Fruit fly (Drosophila melanogaster) whole organism, embryonic: ENCODE measurements around the gene Mlc2.
A peak's percentile ranks its signal among the peaks of the same experiment; 100 is the strongest.

Experiments
- Antp ChIP-seq: fragments of 200-800 bp; sonication (Bioruptor generic); optimal IDR thresholded peaks from 3 replicates; lab custom pipeline; 2016; ENCODE audit warnings: missing biosample characterization, missing genetic modification characterization
- Asciz ChIP-seq: fragments of 200-800 bp; sonication (Bioruptor generic); optimal IDR thresholded peaks from 2 replicates; lab custom pipeline; 2017; ENCODE audit warnings: missing biosample characterization, mild to moderate bottlenecking, missing genetic modification characterization, missing genetic modification reagents
- Atf6 ChIP-seq: fragments of 200-800 bp; sonication (Bioruptor generic); IDR thresholded peaks from 2 replicates; pipeline ENCODE4 v1.3.6; 2022; ENCODE audit warnings: missing biosample characterization, missing genetic modification characterization
- Bdp1 ChIP-seq: fragments of 200-800 bp; sonication (Bioruptor generic); optimal IDR thresholded peaks from 3 replicates; lab custom pipeline; 2016; ENCODE audit warnings: missing biosample characterization, missing genetic modification characterization
- Blimp-1 ChIP-seq: fragments of 200-800 bp; sonication (Bioruptor generic); optimal IDR thresholded peaks from 3 replicates; lab custom pipeline; 2018; ENCODE audit warnings: missing biosample characterization, missing genetic modification characterization, mild to moderate bottlenecking, moderate library complexity, missing genetic modification reagents
- CG10274 ChIP-seq: fragments of 200-800 bp; sonication (Bioruptor generic); optimal IDR thresholded peaks from 3 replicates; lab custom pipeline; 2017; ENCODE audit warnings: missing biosample characterization, mild to moderate bottlenecking, missing genetic modification characterization
- CG10565 ChIP-seq: fragments of 200-800 bp; sonication (Bioruptor generic); optimal IDR thresholded peaks from 3 replicates; lab custom pipeline; 2016; ENCODE audit warnings: missing biosample characterization, mild to moderate bottlenecking, missing genetic modification characterization
- CG10654 ChIP-seq: fragments of 200-800 bp; sonication (Bioruptor generic); optimal IDR thresholded peaks from 2 replicates; lab custom pipeline; 2016; ENCODE audit warnings: missing biosample characterization, missing genetic modification characterization
- CG11398 ChIP-seq: fragments of 200-800 bp; sonication (Bioruptor generic); optimal IDR thresholded peaks from 2 replicates; lab custom pipeline; 2016; ENCODE audit warnings: missing biosample characterization, missing genetic modification characterization
- CG16813 ChIP-seq: fragments of 200-800 bp; sonication (Bioruptor generic); IDR thresholded peaks from 3 replicates; pipeline ENCODE4 v1.3.6; 2022; ENCODE audit warnings: missing biosample characterization, missing genetic modification characterization; ENCODE audit not compliant: partially characterized antibody
- CG17612 ChIP-seq: fragments of 200-800 bp; sonication (Bioruptor generic); IDR thresholded peaks from 2 replicates; pipeline ENCODE4 v1.3.6; 2022; ENCODE audit warnings: missing biosample characterization, missing genetic modification characterization
- CG18011 ChIP-seq: fragments of 200-800 bp; sonication (Bioruptor generic); optimal IDR thresholded peaks from 2 replicates; lab custom pipeline; 2017; ENCODE audit warnings: missing biosample characterization, missing genetic modification characterization, mild to moderate bottlenecking, moderate library complexity, missing genotype
- CG18619 ChIP-seq: fragments of 200-800 bp; sonication (Bioruptor generic); optimal IDR thresholded peaks from 3 replicates; lab custom pipeline; 2017; ENCODE audit warnings: missing biosample characterization, mild to moderate bottlenecking, missing genetic modification characterization
- CG18764 ChIP-seq: fragments of 200-800 bp; sonication (Bioruptor generic); optimal IDR thresholded peaks from 3 replicates; lab custom pipeline; 2016; ENCODE audit warnings: missing biosample characterization, missing genetic modification characterization
- CG2712 ChIP-seq: fragments of 200-800 bp; optimal IDR thresholded peaks from 3 replicates; lab custom pipeline; 2019; ENCODE audit warnings: missing biosample characterization, mild to moderate bottlenecking, missing genetic modification characterization, moderate library complexity
- CG3281 ChIP-seq: fragments of 200-800 bp; sonication (Bioruptor generic); optimal IDR thresholded peaks from 3 replicates; lab custom pipeline; 2017; ENCODE audit warnings: missing biosample characterization, mild to moderate bottlenecking, missing genetic modification characterization
- CG3847 ChIP-seq: fragments of 200-800 bp; sonication (Bioruptor generic); IDR thresholded peaks from 2 replicates; pipeline ENCODE4 v1.3.6; 2022; ENCODE audit warnings: missing biosample characterization, missing genetic modification characterization
- CG4328 ChIP-seq: fragments of 200-800 bp; sonication (Bioruptor generic); optimal IDR thresholded peaks from 3 replicates; lab custom pipeline; 2017; ENCODE audit warnings: missing biosample characterization, missing genetic modification reagents, missing genetic modification characterization
- CG4854 ChIP-seq: fragments of 200-800 bp; sonication (Bioruptor generic); optimal IDR thresholded peaks from 2 replicates; lab custom pipeline; 2016; ENCODE audit warnings: missing biosample characterization, missing genetic modification characterization, inconsistent platforms
- CG7556 ChIP-seq: fragments of 200-800 bp; sonication (Bioruptor generic); optimal IDR thresholded peaks from 2 replicates; lab custom pipeline; 2017; ENCODE audit warnings: missing biosample characterization, mild to moderate bottlenecking, missing genetic modification characterization
- CG8359 ChIP-seq: fragments of 200-800 bp; sonication (Bioruptor generic); optimal IDR thresholded peaks from 2 replicates; lab custom pipeline; 2017; ENCODE audit warnings: missing biosample characterization, mild to moderate bottlenecking, missing genetic modification characterization, borderline replicate concordance
- Chrac-16 ChIP-seq: fragments of 200-800 bp; sonication (Bioruptor generic); optimal IDR thresholded peaks from 3 replicates; lab custom pipeline; 2016; ENCODE audit warnings: missing biosample characterization, missing genetic modification characterization
- Dip2 ChIP-seq: fragments of 200-800 bp; sonication (Bioruptor generic); IDR thresholded peaks from 2 replicates; pipeline ENCODE4 v1.3.6; 2022; ENCODE audit warnings: missing biosample characterization, missing genetic modification characterization
- Dll ChIP-seq: fragments of 200-800 bp; sonication (Bioruptor generic); IDR thresholded peaks from 4 replicates; pipeline ENCODE4 v1.3.6; 2022; ENCODE audit warnings: missing biosample characterization, missing genetic modification characterization; ENCODE audit not compliant: partially characterized antibody
- E2f1 ChIP-seq: fragments of 200-800 bp; sonication (Bioruptor generic); IDR thresholded peaks from 2 replicates; pipeline ENCODE4 v1.3.6; 2022; ENCODE audit warnings: missing biosample characterization, missing genetic modification characterization
- E2f2 ChIP-seq: fragments of 200-800 bp; sonication (Bioruptor generic); IDR thresholded peaks from 2 replicates; pipeline ENCODE4 v1.3.6; 2022; ENCODE audit warnings: missing biosample characterization, missing genetic modification characterization
- Ets97D ChIP-seq: fragments of 200-800 bp; sonication (Bioruptor generic); optimal IDR thresholded peaks from 3 replicates; lab custom pipeline; 2016; ENCODE audit warnings: missing biosample characterization, missing genetic modification characterization
- Fer1 ChIP-seq: fragments of 200-800 bp; sonication (Bioruptor generic); optimal IDR thresholded peaks from 2 replicates; lab custom pipeline; 2017; ENCODE audit warnings: missing biosample characterization, mild to moderate bottlenecking, missing genetic modification characterization
- Gug ChIP-seq: fragments of 200-800 bp; sonication (Bioruptor generic); IDR thresholded peaks from 4 replicates; pipeline ENCODE4 v1.3.6; 2022; ENCODE audit warnings: missing biosample characterization, missing genetic modification characterization
- NK7.1 ChIP-seq: fragments of 200-800 bp; sonication (Bioruptor generic); optimal IDR thresholded peaks from 3 replicates; lab custom pipeline; 2016; ENCODE audit warnings: missing biosample characterization, missing genetic modification characterization
- Neu2 ChIP-seq: fragments of 200-800 bp; sonication (Bioruptor generic); optimal IDR thresholded peaks from 3 replicates; lab custom pipeline; 2016; ENCODE audit warnings: missing biosample characterization, missing genetic modification characterization, borderline replicate concordance
- Spps ChIP-seq: fragments of 200-800 bp; sonication (Bioruptor generic); optimal IDR thresholded peaks from 2 replicates; lab custom pipeline; 2018; ENCODE audit warnings: missing biosample characterization, mild to moderate bottlenecking, missing genetic modification characterization
- Sry-β ChIP-seq: fragments of 200-800 bp; sonication (Bioruptor generic); optimal IDR thresholded peaks from 2 replicates; lab custom pipeline; 2018; ENCODE audit warnings: missing biosample characterization, mild to moderate bottlenecking, missing genetic modification characterization, moderate library complexity
- aop ChIP-seq: fragments of 200-800 bp; sonication (Bioruptor generic); IDR thresholded peaks from 2 replicates; pipeline ENCODE4 v1.3.6; 2022; ENCODE audit warnings: missing biosample characterization, missing genetic modification characterization
- az2 ChIP-seq: fragments of 200-800 bp; sonication (Bioruptor generic); optimal IDR thresholded peaks from 3 replicates; lab custom pipeline; 2016; ENCODE audit warnings: missing biosample characterization, missing genetic modification characterization
- bcd ChIP-seq: fragments of 200-800 bp; sonication (Bioruptor generic); optimal IDR thresholded peaks from 2 replicates; lab custom pipeline; 2017; ENCODE audit warnings: missing biosample characterization, mild to moderate bottlenecking, missing genetic modification characterization
- chn ChIP-seq: fragments of 200-800 bp; sonication (Bioruptor generic); optimal IDR thresholded peaks from 2 replicates; lab custom pipeline; 2016; ENCODE audit warnings: missing biosample characterization, missing genetic modification characterization
- crp ChIP-seq, 2 experiments: fragments of 200-800 bp; sonication (Bioruptor generic); optimal IDR thresholded peaks; 2 replicates in 1 of 2; 3 replicates in 1 of 2; lab custom pipeline; 2017; ENCODE audit warnings: missing biosample characterization in 2 of 2, missing genetic modification characterization in 2 of 2, mild to moderate bottlenecking in 1 of 2, moderate library complexity in 1 of 2
- dimm ChIP-seq: fragments of 200-800 bp; sonication (Bioruptor generic); IDR thresholded peaks from 2 replicates; pipeline ENCODE4 v1.3.6; 2022; ENCODE audit warnings: missing biosample characterization, missing genetic modification characterization
- en ChIP-seq: fragments of 200-800 bp; sonication (Bioruptor generic); optimal IDR thresholded peaks from 2 replicates; lab custom pipeline; 2016; ENCODE audit warnings: missing biosample characterization, missing genetic modification characterization
- eyg ChIP-seq: fragments of 200-800 bp; sonication (Bioruptor generic); optimal IDR thresholded peaks from 3 replicates; lab custom pipeline; 2016; ENCODE audit warnings: missing biosample characterization, missing genetic modification characterization
- fu2 ChIP-seq: fragments of 200-800 bp; sonication (Bioruptor generic); optimal IDR thresholded peaks from 2 replicates; lab custom pipeline; 2016; ENCODE audit warnings: missing biosample characterization, missing genetic modification characterization
- gcm ChIP-seq: fragments of 200-800 bp; sonication (Bioruptor generic); optimal IDR thresholded peaks from 2 replicates; lab custom pipeline; 2019; ENCODE audit warnings: missing biosample characterization, mild to moderate bottlenecking, missing genetic modification characterization, moderate library complexity
- insv ChIP-seq, 2 experiments: fragments of 200-800 bp; sonication (Bioruptor generic); optimal IDR thresholded peaks; 3 replicates each; lab custom pipeline; 2016 to 2018; ENCODE audit warnings: missing biosample characterization in 2 of 2, missing genetic modification characterization in 2 of 2
- lbe ChIP-seq: fragments of 200-800 bp; sonication (Bioruptor generic); optimal IDR thresholded peaks from 2 replicates; lab custom pipeline; 2016; ENCODE audit warnings: missing biosample characterization, mild to moderate bottlenecking, missing genetic modification characterization
- onecut ChIP-seq: fragments of 200-800 bp; sonication (Bioruptor generic); IDR thresholded peaks from 2 replicates; pipeline ENCODE4 v1.3.6; 2022; ENCODE audit warnings: missing biosample characterization, missing genetic modification characterization
- pan ChIP-seq, 4 experiments: fragments of >200 bp in 3 of 4; fragments of 200-800 bp in 1 of 4; sonication (Bioruptor generic) in 1 of 4; optimal IDR thresholded peaks in 3 of 4; IDR thresholded peaks in 1 of 4; 2 replicates each; pipeline versions ENCODE4 v1.3.6 to Lab custom; 2017 to 2022; ENCODE audit warnings: missing biosample characterization in 2 of 4, missing genetic modification characterization in 2 of 4, mixed read lengths in 1 of 4
- sc ChIP-seq, 3 experiments: fragments of >200 bp in 2 of 3; fragments of 200-800 bp in 1 of 3; sonication (Bioruptor generic) in 1 of 3; optimal IDR thresholded peaks; 2 replicates in 2 of 3; 3 replicates in 1 of 3; lab custom pipeline; 2017; ENCODE audit warnings: mild to moderate bottlenecking in 1 of 3, missing biosample characterization in 1 of 3, missing genetic modification characterization in 1 of 3, missing genetic modification reagents in 1 of 3
- twi ChIP-seq: fragments of 200-800 bp; optimal IDR thresholded peaks from 2 replicates; lab custom pipeline; 2019; ENCODE audit warnings: missing biosample characterization, mild to moderate bottlenecking, missing genetic modification characterization, moderate library complexity

The Mlc2 gene

DNA sequence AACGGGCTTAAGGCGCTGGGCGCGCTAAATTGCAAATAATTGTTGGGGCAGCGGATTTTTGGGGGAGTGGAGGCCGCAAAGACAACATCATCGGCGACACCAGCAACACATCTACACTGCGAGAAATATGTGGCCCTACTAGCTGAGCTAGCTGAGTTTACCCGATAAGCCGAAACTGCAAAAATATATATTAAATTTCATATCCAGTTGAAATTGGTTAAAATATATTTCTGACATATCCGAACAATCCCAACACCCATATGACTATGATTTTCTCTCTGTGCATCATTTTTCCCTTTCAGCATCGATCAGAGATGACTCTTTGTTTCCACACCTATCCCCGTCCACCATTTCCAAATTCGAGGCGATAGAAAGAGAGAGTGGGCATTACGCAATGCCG, 15.5 kb upstream of the Mlc2 start (continued):
- peak; percentile 78 for TF ChIP-seq Atf6 (GFP tag; lab: Robert Waterston, UW)
- no peak for TF ChIP-seq insv (GFP tag; optimal IDR thresholded peaks at IDR 0.05; lab: Kevin White, UChicago)
- no peak for TF ChIP-seq Sry-β (GFP tag; lab: Kevin White, UChicago)
- TF ChIP-seq CG10565 = no peak
- no peak for TF ChIP-seq fu2 (GFP tag; lab: Kevin White, UChicago)
- peak; percentile 51 for TF ChIP-seq CG10274 (GFP tag; lab: Kevin White, UChicago)
- TF ChIP-seq E2f2 (GFP tag; lab: Robert Waterston, UW) = peak; percentile 43; the same call in 1 of the 2 replicates
- peak; percentile 47 for TF ChIP-seq chn
- peak; percentile 78 for TF ChIP-seq Gug (GFP tag; lab: Robert Waterston, UW)
- peak; percentile 62 for TF ChIP-seq CG4328 (GFP tag; lab: Kevin White, UChicago)
- peak; percentile 43 for TF ChIP-seq Bdp1 (GFP tag; lab: Kevin White, UChicago)
- peak; percentile 55; the same call in 1 of the 2 replicates for TF ChIP-seq CG17612 (GFP tag; lab: Robert Waterston, UW)
- TF ChIP-seq aop (GFP tag; lab: Robert Waterston, UW) = peak; percentile 66; the same call in 1 of the 2 replicates
- peak; percentile 58 for TF ChIP-seq CG8359 (GFP tag; lab: Kevin White, UChicago)
- peak; percentile 46 for TF ChIP-seq CG18619
- peak; percentile 51 for TF ChIP-seq Antp (GFP tag; lab: Kevin White, UChicago)
- TF ChIP-seq CG2712 (tag; lab: Kevin White, UChicago) = peak; percentile 79
- TF ChIP-seq CG7556 (GFP tag; lab: Kevin White, UChicago) = peak; percentile 54
- peak; percentile 87 for TF ChIP-seq E2f1 (GFP tag; lab: Robert Waterston, UW)
- no peak for TF ChIP-seq Dll (GFP tag; lab: Robert Waterston, UW)
- TF ChIP-seq Ets97D (GFP tag; lab: Kevin White, UChicago) = peak; percentile 19
- TF ChIP-seq CG3281 = peak; percentile 65
- peak; percentile 52; the same call in 1 of the 2 replicates for TF ChIP-seq CG3847
- TF ChIP-seq dimm (GFP tag; lab: Robert Waterston, UW) = peak; percentile 47; the same call in 1 of the 2 replicates
- peak; percentile 87 for TF ChIP-seq Blimp-1 (GFP tag; lab: Kevin White, UChicago)
- peak; percentile 76 for TF ChIP-seq Asciz
- peak; percentile 52 for TF ChIP-seq CG10654 (GFP tag; lab: Kevin White, UChicago)
- TF ChIP-seq pan (optimal IDR thresholded peaks at IDR 0.05; lab: Kevin White, UChicago) = no peak
- TF ChIP-seq pan (GFP tag; optimal IDR thresholded peaks at IDR 0.05 in 1 of 2, IDR thresholded peaks at IDR 0.05 in 1 of 2) = peak in 1 of 2 experiments; percentile 87
- no peak for TF ChIP-seq NK7.1 (GFP tag; lab: Kevin White, UChicago)
- peak; percentile 22 for TF ChIP-seq en (GFP tag; lab: Kevin White, UChicago)
- TF ChIP-seq CG11398 (GFP tag; lab: Kevin White, UChicago) = no peak
- TF ChIP-seq twi (tag; lab: Kevin White, UChicago) = peak; percentile 27
- TF ChIP-seq CG16813 (GFP tag; lab: Robert Waterston, UW) = no peak
- no peak for TF ChIP-seq Neu2 (GFP tag; lab: Kevin White, UChicago)
- TF ChIP-seq CG4854 = peak; percentile 36
- TF ChIP-seq Dip2 (GFP tag; lab: Robert Waterston, UW) = no peak
- peak; percentile 35 for TF ChIP-seq CG18764 (GFP tag; lab: Kevin White, UChicago)
- peak; percentile 78 for TF ChIP-seq Fer1 (GFP tag; lab: Kevin White, UChicago)
- peak; percentile 77 for TF ChIP-seq az2 (GFP tag; lab: Kevin White, UChicago)
- TF ChIP-seq sc (optimal IDR thresholded peaks at IDR 0.05; lab: Kevin White, UChicago) = no peak
- TF ChIP-seq sc (GFP tag; optimal IDR thresholded peaks at IDR 0.05; lab: Kevin White, UChicago) = peak; percentile 21
- TF ChIP-seq bcd (GFP tag; lab: Kevin White, UChicago) = peak; percentile 72
- peak; percentile 62 for TF ChIP-seq onecut
- TF ChIP-seq lbe (GFP tag; lab: Kevin White, UChicago) = no peak
- TF ChIP-seq crp (GFP tag; optimal IDR thresholded peaks at IDR 0.05; lab: Kevin White, UChicago) = peak in 1 of 2 experiments; percentile 8
- TF ChIP-seq Chrac-16 (GFP tag; lab: Kevin White, UChicago) = peak; percentile 63
- no peak for TF ChIP-seq eyg (GFP tag; lab: Kevin White, UChicago)
- peak; percentile 17 for TF ChIP-seq CG18011 (GFP tag; lab: Kevin White, UChicago)
- TF ChIP-seq Spps (tag; lab: Kevin White, UChicago) = no peak
- peak; percentile 28 for TF ChIP-seq gcm (GFP tag; lab: Kevin White, UChicago)
